Worm (Caenorhabditis elegans) whole organism, late embryonic: ENCODE results near the gene coh-1.

ENCODE experiments used
- fax-1 ChIP-seq: sonication (generic microtip); optimal IDR thresholded peaks from 2 replicates; lab custom pipeline; 2016; ENCODE audit warnings: missing genotype, missing genetic modification characterization, missing compliant biosample characterization
- nhr-11 ChIP-seq: fragments of 150-350 bp; optimal IDR thresholded peaks from 2 replicates; lab custom pipeline; 2014; ENCODE audit warnings: missing biosample characterization, missing genetic modification characterization
- pax-1 ChIP-seq: fragments of 150-350 bp; optimal IDR thresholded peaks from 2 replicates; lab custom pipeline; 2014; ENCODE audit warnings: missing biosample characterization, missing genetic modification characterization
- pros-1 ChIP-seq: fragments of 150-350 bp; optimal IDR thresholded peaks from 2 replicates; lab custom pipeline; 2014; ENCODE audit warnings: missing biosample characterization, missing genetic modification reagents, missing genetic modification characterization
- unc-3 ChIP-seq, 2 experiments: fragments of 200-800 bp in 1 of 2; sonication (Bioruptor generic) in 1 of 2; sonication (generic microtip) in 1 of 2; conservative IDR thresholded peaks in 1 of 2; optimal IDR thresholded peaks in 1 of 2; 2 replicates each; pipeline versions ENCODE4 v1.3.6 to Lab custom; 2016 to 2022; ENCODE audit warnings: missing compliant biosample characterization in 2 of 2, missing genetic modification characterization in 2 of 2, missing genetic modification reagents in 1 of 2

DNA sequence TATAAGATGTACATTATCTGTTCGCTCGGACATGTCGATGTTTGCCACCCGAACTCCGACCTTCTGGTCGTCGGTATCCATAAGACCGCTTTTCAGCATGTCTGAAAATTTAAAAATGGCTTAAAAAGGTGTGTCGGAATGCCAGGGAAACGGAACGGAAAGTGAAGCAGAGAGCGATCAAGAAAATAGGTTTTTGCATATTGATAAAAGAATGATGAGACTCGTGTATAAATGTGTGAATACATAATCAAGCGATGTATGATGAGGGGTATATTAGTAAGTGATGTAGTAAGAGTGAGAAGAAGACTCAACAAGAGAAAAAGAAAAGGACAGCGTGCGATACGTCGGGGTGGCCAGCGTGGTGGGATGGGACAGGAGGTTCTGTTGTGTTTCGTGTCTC lies 32.3 kb downstream of the coh-1 start, which contains the start of gene acl-12:
- TF ChIP-seq nhr-11 (tag; lab: Kevin White, UChicago) (no peak), pax-1 (tag; lab: Kevin White, UChicago) (no peak), fax-1 (no peak), unc-3 (GFP tag; conservative IDR thresholded peaks at IDR 0.05; lab: Robert Waterston, UW) (no peak), unc-3 (tag; optimal IDR thresholded peaks at IDR 0.05; lab: Kevin White, UChicago) (no peak), pros-1 (tag; lab: Kevin White, UChicago) (no peak)
